Worm (Caenorhabditis elegans): ENCODE results near the gene C35A5.10.

- TF ChIP-seq elt-1 (tag; optimal IDR thresholded peaks at IDR 0.05; ENCODE audit: borderline replicate concordance, insufficient read depth) (no peak), blmp-1 (tag; optimal IDR thresholded peaks at IDR 0.05) (no peak), mab-5 (tag; optimal IDR thresholded peaks at IDR 0.05) (no peak), nhr-237 (tag; optimal IDR thresholded peaks at IDR 0.05) (no peak), nhr-28 (tag; optimal IDR thresholded peaks at IDR 0.05) (no peak), mep-1 (tag; optimal IDR thresholded peaks at IDR 0.05) (no peak), lsy-2 (tag; optimal IDR thresholded peaks at IDR 0.05) (no peak), unc-39 (tag; optimal IDR thresholded peaks at IDR 0.05) (no peak), pha-4 (tag; optimal IDR thresholded peaks at IDR 0.05) (no peak), cnd-1 (tag; optimal IDR thresholded peaks at IDR 0.05) (no peak)
Observed at ce11 chrV:10472901-10473774, 30.9 kb upstream of the C35A5.10 start.

Data from whole organism, mixed stage, embryonic.